Worm (Caenorhabditis elegans) whole organism, L3 larva: ENCODE data around the gene grl-2.
A peak's percentile ranks its signal among the peaks of the same experiment; 100 is the strongest.

Source experiments
- aly-2 ChIP-seq: fragments of 150-350 bp; optimal IDR thresholded peaks from 2 replicates; lab custom pipeline; 2014; ENCODE audit warnings: missing biosample characterization, missing genetic modification characterization
- ama-1 ChIP-seq: fragments of 150-350 bp; optimal IDR thresholded peaks from 2 replicates; lab custom pipeline; 2018
- daf-12 ChIP-seq: fragments of 150-350 bp; optimal IDR thresholded peaks from 2 replicates; lab custom pipeline; 2014; ENCODE audit warnings: missing biosample characterization, missing genetic modification reagents, missing genetic modification characterization
- eor-1 ChIP-seq, 2 experiments: fragments of 150-350 bp; optimal IDR thresholded peaks; 2 replicates each; lab custom pipeline; 2014 to 2018; ENCODE audit warnings: missing biosample characterization in 2 of 2, missing genetic modification characterization in 2 of 2
- nhr-25 ChIP-seq: sonication (generic microtip); optimal IDR thresholded peaks from 2 replicates; lab custom pipeline; 2017; ENCODE audit warnings: missing biosample characterization, missing genetic modification characterization
- nhr-28 ChIP-seq: fragments of 150-350 bp; optimal IDR thresholded peaks from 2 replicates; lab custom pipeline; 2014; ENCODE audit warnings: missing biosample characterization, missing genetic modification characterization
- nhr-76 ChIP-seq: fragments of 150-350 bp; sonication (generic microtip); optimal IDR thresholded peaks from 5 replicates; lab custom pipeline; 2014; ENCODE audit warnings: missing biosample characterization, missing genetic modification characterization
- pha-4 ChIP-seq: fragments of 150-350 bp; optimal IDR thresholded peaks from 2 replicates; lab custom pipeline; 2014; ENCODE audit warnings: missing biosample characterization, missing genetic modification reagents, missing genetic modification characterization
- pqm-1 ChIP-seq: fragments of 150-350 bp; optimal IDR thresholded peaks from 2 replicates; lab custom pipeline; 2017; ENCODE audit warnings: missing biosample characterization, missing genetic modification characterization, inconsistent platforms
- skn-1 ChIP-seq: fragments of 150-350 bp; optimal IDR thresholded peaks from 2 replicates; lab custom pipeline; 2014; ENCODE audit warnings: missing biosample characterization, missing genetic modification characterization
- snpc-4 ChIP-seq: fragments of 150-350 bp; optimal IDR thresholded peaks from 2 replicates; lab custom pipeline; 2014; ENCODE audit warnings: missing biosample characterization, missing genetic modification characterization
- tbx-2 ChIP-seq: sonication (generic microtip); optimal IDR thresholded peaks from 2 replicates; lab custom pipeline; 2016; ENCODE audit warnings: mild to moderate bottlenecking, missing genetic modification characterization, missing compliant biosample characterization
- unc-62 ChIP-seq: fragments of 150-350 bp; sonication (generic microtip); optimal IDR thresholded peaks from 4 replicates; lab custom pipeline; 2014; ENCODE audit warnings: missing biosample characterization, missing genetic modification reagents, missing genetic modification characterization
- ztf-4 ChIP-seq: fragments of 150-350 bp; optimal IDR thresholded peaks from 2 replicates; lab custom pipeline; 2014; ENCODE audit warnings: missing biosample characterization, missing genetic modification characterization

ce11 chrV:12909544-12910157, 35.2 kb upstream of the grl-2 start, which contains the start of gene nid-1:
- TF ChIP-seq nhr-28: no peak
- no peak for TF ChIP-seq skn-1 (tag; lab: Kevin White, UChicago)
- no peak for TF ChIP-seq tbx-2
- peak; percentile 66 for TF ChIP-seq pqm-1 (tag; lab: Kevin White, UChicago)
- no peak for TF ChIP-seq ztf-4 (tag; lab: Kevin White, UChicago)
- TF ChIP-seq daf-12: no peak
- TF ChIP-seq unc-62 (GFP tag; lab: Kevin White, UChicago): no peak
- no peak for TF ChIP-seq nhr-76 (tag; lab: Kevin White, UChicago)
- no peak for TF ChIP-seq ama-1 (lab: Kevin White, UChicago)
- no peak for TF ChIP-seq snpc-4
- TF ChIP-seq eor-1 (tag; optimal IDR thresholded peaks at IDR 0.05; lab: Kevin White, UChicago): no peak
- TF ChIP-seq pha-4 (tag; lab: Kevin White, UChicago): no peak
- no peak for TF ChIP-seq aly-2 (tag; lab: Kevin White, UChicago)
- TF ChIP-seq nhr-25 (tag; lab: Kevin White, UChicago): no peak
